Worm (Caenorhabditis elegans): ENCODE results near the gene unc-4.

Gene unc-4

DNA sequence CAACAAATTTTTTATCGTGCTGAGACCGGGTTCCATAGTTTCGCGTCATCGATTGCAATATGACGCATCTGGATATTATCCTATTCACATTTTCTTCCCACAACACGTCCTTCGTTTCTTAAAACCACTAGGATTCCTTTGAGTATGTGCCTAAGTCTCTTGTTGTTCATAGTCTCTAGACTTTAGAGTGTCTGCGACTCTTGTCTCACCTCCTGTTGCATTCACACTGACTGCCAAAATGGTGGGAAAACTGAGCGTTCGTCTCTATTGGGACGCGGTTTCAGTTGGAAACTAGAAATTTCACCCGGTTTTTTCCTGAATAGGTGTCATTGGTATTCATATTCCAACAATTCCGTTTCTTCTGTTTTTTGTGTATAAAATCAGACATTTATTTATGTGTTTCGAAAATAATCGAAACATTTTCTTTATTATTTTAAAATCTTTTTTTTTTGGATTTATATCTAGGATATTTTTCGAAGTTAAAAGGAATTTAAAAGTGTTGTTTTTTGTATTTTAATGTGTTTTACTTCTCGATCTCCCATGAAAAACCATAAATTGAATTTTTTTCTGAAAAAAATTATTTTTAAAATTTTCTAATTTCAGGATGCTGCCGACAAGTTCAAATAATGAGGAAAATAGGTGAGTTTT lies 21.6 kb upstream of the unc-4 start, which contains the start of gene C05C10.2:
Gene C05C10.2 (plus strand): TSS at position 598 of the 648 bp plus-strand sequence.
- no peak for TF ChIP-seq Y105C5A.15 (GFP tag; IDR thresholded peaks at IDR 0.05)
- TF ChIP-seq ces-1 (GFP tag; optimal IDR thresholded peaks at IDR 0.05): no peak
- TF ChIP-seq aha-1 (tag): peak; percentile 72
- TF ChIP-seq ztf-7 (tag; optimal IDR thresholded peaks at IDR 0.05): no peak
- peak in 1 of 2 experiments; percentile 42 for TF ChIP-seq unc-62 (GFP tag; optimal IDR thresholded peaks at IDR 0.05 in 1 of 2)
- no peak for TF ChIP-seq unc-62 (tag; optimal IDR thresholded peaks at IDR 0.05)

DNA sequence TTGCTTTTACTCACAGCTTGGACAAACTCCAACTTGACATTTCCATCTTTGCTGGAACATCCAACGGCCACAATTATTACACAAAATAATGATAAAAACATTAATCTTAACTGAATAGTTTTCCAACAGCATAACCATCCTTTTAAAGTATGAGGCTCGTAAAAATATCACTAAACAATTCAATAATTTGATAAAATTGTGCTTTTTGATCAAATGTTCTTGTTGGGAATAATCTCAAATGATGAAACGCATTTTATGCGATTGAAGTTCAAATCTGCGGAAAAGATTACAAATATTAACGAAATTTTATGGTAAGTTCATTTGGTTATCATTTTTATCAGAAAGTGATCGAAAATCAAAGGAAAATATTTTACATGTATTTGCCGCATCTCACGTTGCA lies 20.3 kb upstream of the unc-4 start, which contains the start of gene pho-10:
Gene pho-10 (minus strand): TSS at position 101 of the 400 bp plus-strand sequence.
- TF ChIP-seq lin-15B (tag; optimal IDR thresholded peaks at IDR 0.05) (no peak), unc-130 (GFP tag; optimal IDR thresholded peaks at IDR 0.05) (no peak), lin-13 (GFP tag; optimal IDR thresholded peaks at IDR 0.05) (no peak), ceh-28 (tag; optimal IDR thresholded peaks at IDR 0.05) (no peak), hif-1 (tag; optimal IDR thresholded peaks at IDR 0.05) (no peak), spr-3 (GFP tag; optimal IDR thresholded peaks at IDR 0.05) (no peak)

DNA sequence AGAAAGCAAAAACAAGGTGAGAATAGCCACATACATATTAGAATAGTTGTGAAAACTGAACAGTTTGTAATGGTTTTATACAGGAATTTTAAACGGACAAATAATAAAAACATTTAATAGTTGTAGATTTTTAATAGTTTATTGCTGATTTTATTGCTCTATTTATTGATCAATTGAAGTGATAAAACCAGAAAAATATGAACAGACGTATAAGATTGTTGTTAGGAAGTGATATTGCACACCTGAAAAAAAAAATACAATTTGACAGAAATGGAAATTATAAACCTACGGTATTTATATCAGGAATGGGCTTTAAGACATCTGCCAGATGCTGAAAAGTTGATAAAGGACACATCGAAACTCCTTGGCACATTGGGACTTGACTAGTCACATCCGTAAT lies 17.7 kb upstream of the unc-4 start, which contains the start of gene C05C10.8:
Gene C05C10.8 (minus strand): TSS at position 101 of the 400 bp plus-strand sequence.
- no peak for TF ChIP-seq daf-16 (GFP tag; optimal IDR thresholded peaks at IDR 0.05)
- TF ChIP-seq daf-16 (tag; optimal IDR thresholded peaks at IDR 0.05): no peak
- TF ChIP-seq Y5F2A.4 (GFP tag; optimal IDR thresholded peaks at IDR 0.05): no peak

DNA sequence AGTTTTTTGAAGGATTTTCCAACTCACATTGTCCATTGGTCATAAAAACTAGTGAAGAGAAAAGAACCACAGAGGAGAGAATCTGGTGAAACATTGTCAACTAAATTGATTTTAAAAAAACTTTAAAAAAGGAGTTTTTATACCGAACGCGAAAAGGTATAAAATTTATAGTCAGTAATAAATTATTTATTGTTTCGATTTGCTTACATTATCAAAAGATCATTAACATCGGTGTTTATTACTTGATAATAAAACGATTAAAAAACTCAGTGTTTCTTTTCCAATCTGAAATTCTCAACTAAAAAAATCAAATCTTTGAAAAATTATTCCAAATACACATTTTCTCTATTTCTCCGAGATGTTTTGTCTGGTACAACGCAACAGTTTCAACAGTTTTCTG lies 16.0 kb upstream of the unc-4 start, which contains the start of gene F26C11.4:
Gene F26C11.4 (minus strand): TSS at position 101 of the 400 bp plus-strand sequence.
- TF ChIP-seq F44E2.7 (GFP tag; IDR thresholded peaks at IDR 0.05) (no peak), vab-7 (GFP tag; IDR thresholded peaks at IDR 0.05) (no peak), lin-39 (tag; optimal IDR thresholded peaks at IDR 0.05) (no peak), lin-15B (tag; optimal IDR thresholded peaks at IDR 0.05) (no peak), jun-1 (tag; optimal IDR thresholded peaks at IDR 0.05) (no peak), mdl-1 (tag; optimal IDR thresholded peaks at IDR 0.05) (no peak), aly-2 (tag; optimal IDR thresholded peaks at IDR 0.05) (no peak), Y75B8A.6 (GFP tag; IDR thresholded peaks at IDR 0.05) (no peak), cey-2 (tag; optimal IDR thresholded peaks at IDR 0.05; ENCODE audit: borderline replicate concordance, insufficient read depth) (no peak), ama-1 (optimal IDR thresholded peaks at IDR 0.05) (no peak), lin-38 (GFP tag; IDR thresholded peaks at IDR 0.05) (no peak), madf-9 (GFP tag; conservative IDR thresholded peaks at IDR 0.05) (no peak), sdz-12 (GFP tag; optimal IDR thresholded peaks at IDR 0.05) (no peak), ztf-7 (tag; optimal IDR thresholded peaks at IDR 0.05) (no peak), duxl-1 (tag; optimal IDR thresholded peaks at IDR 0.05; ENCODE audit: poor library complexity) (no peak), daf-16 (GFP tag; optimal IDR thresholded peaks at IDR 0.05) (no peak), daf-16 (tag; optimal IDR thresholded peaks at IDR 0.05) (no peak), fos-1 (tag; optimal IDR thresholded peaks at IDR 0.05) (no peak), nhr-237 (tag; optimal IDR thresholded peaks at IDR 0.05) (no peak), F49E8.2 (tag; optimal IDR thresholded peaks at IDR 0.05; ENCODE audit: borderline replicate concordance) (no peak), mes-2 (tag; optimal IDR thresholded peaks at IDR 0.05; ENCODE audit: poor library complexity, severe bottlenecking) (no peak)

DNA sequence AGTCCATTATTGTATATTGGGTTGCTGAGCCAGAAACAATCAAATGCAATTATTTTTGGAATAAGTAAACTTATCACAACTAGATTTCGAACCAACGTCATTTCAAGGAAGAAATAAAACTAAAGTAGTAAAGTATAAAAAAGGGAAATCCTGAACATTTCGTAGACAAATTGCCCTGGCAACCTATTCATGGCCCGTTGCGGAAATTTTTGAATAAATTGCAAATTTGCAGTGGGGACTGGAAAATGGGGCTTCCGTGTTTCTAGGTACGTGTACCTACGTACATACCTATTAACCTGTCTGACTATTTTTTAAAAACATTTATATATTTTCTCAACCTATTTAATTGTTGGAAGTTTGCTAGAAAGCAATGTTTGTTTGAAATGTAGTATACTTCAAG lies 14.8 kb upstream of the unc-4 start, which contains the start of gene F26C11.3:
Gene F26C11.3 (minus strand): TSS at position 101 of the 400 bp plus-strand sequence.
- TF ChIP-seq duxl-1 (tag; optimal IDR thresholded peaks at IDR 0.05; ENCODE audit: poor library complexity): no peak
- no peak for TF ChIP-seq lin-38 (GFP tag; IDR thresholded peaks at IDR 0.05)
- no peak for TF ChIP-seq Y105C5A.15 (GFP tag; IDR thresholded peaks at IDR 0.05)
- no peak for TF ChIP-seq nhr-6 (tag; optimal IDR thresholded peaks at IDR 0.05)
- TF ChIP-seq daf-19 (GFP tag; conservative IDR thresholded peaks at IDR 0.05): no peak
- TF ChIP-seq Y48G9A.11 (GFP tag; IDR thresholded peaks at IDR 0.05): no peak
- no peak for TF ChIP-seq mxl-3 (GFP tag; optimal IDR thresholded peaks at IDR 0.05)
- TF ChIP-seq set-16 (GFP tag; IDR thresholded peaks at IDR 0.05): no peak
- no peak for TF ChIP-seq lin-1 (GFP tag; IDR thresholded peaks at IDR 0.05)
- TF ChIP-seq lin-15B (tag; optimal IDR thresholded peaks at IDR 0.05): no peak

Data from whole organism, L4 larva.